Worm (Caenorhabditis elegans) whole organism, midembryonic: ENCODE results near the gene nhr-247.
"Not testable (repeated sequence)": the region's sequence is repeated elsewhere in the genome, so short reads cannot be mapped to it uniquely, and the experiment has no call there.

ENCODE experiments used
- T22C8.4 ChIP-seq: fragments of 200-800 bp; sonication (Bioruptor generic); IDR thresholded peaks from 2 replicates; pipeline ENCODE4 v1.3.6; 2022; ENCODE audit warnings: missing genetic modification characterization, missing compliant biosample characterization
- cog-1 ChIP-seq: sonication (generic microtip); optimal IDR thresholded peaks from 2 replicates; lab custom pipeline; 2016; ENCODE audit warnings: missing genetic modification characterization, missing compliant biosample characterization
- flt-1 ChIP-seq: fragments of 200-800 bp; sonication (Bioruptor generic); IDR thresholded peaks from 2 replicates; pipeline ENCODE4 v1.3.6; 2022; ENCODE audit warnings: missing genetic modification characterization, missing compliant biosample characterization
- klf-2 ChIP-seq: fragments of 200-800 bp; sonication (Bioruptor generic); conservative IDR thresholded peaks from 2 replicates; pipeline ENCODE4 v1.3.6; 2022; ENCODE audit warnings: missing genetic modification reagents, missing genetic modification characterization, missing compliant biosample characterization
- med-1 ChIP-seq: sonication (generic microtip); optimal IDR thresholded peaks from 2 replicates; lab custom pipeline; 2017; ENCODE audit warnings: missing genetic modification characterization, mild to moderate bottlenecking, missing compliant biosample characterization, antibody characterized with exemption, missing genetic modification reagents; ENCODE audit not compliant: insufficient read depth
- ref-1 ChIP-seq: fragments of 200-800 bp; sonication (Bioruptor generic); conservative IDR thresholded peaks from 2 replicates; pipeline ENCODE4 v1.3.6; 2022; ENCODE audit warnings: missing genetic modification reagents, missing genetic modification characterization, missing compliant biosample characterization
- tab-1 ChIP-seq: fragments of 200-800 bp; sonication (Bioruptor generic); IDR thresholded peaks from 2 replicates; pipeline ENCODE4 v1.3.6; 2022; ENCODE audit warnings: missing genetic modification characterization, missing compliant biosample characterization
- ztf-23 ChIP-seq: fragments of 200-800 bp; sonication (Bioruptor generic); IDR thresholded peaks from 2 replicates; pipeline ENCODE4 v1.3.6; 2022; ENCODE audit warnings: missing genetic modification reagents, missing genetic modification characterization, missing compliant biosample characterization
- ztf-29 ChIP-seq: fragments of 200-800 bp; sonication (Bioruptor generic); IDR thresholded peaks from 2 replicates; pipeline ENCODE4 v1.3.6; 2022; ENCODE audit warnings: missing genetic modification reagents, missing genetic modification characterization, missing compliant biosample characterization

nhr-247 gene

ce11 chrV:15347292-15347691 lies 24.5 kb downstream of the nhr-247 start, which contains the start of gene C29F3.3:
TSS of gene C29F3.3 (minus strand) at chrV:15347392.
- TF ChIP-seq klf-2 (GFP tag; lab: Robert Waterston, UW) (no peak), cog-1 (tag; lab: Kevin White, UChicago) (no peak), ztf-29 (GFP tag; lab: Robert Waterston, UW) (no peak), ztf-23 (no peak), T22C8.4 (GFP tag; lab: Robert Waterston, UW) (no peak), ref-1 (GFP tag; lab: Robert Waterston, UW) (no peak), flt-1 (GFP tag; lab: Robert Waterston, UW) (no peak), tab-1 (no peak), med-1 (no peak)

- no peak for TF ChIP-seq klf-2 (GFP tag; lab: Robert Waterston, UW)
- TF ChIP-seq ztf-23: no peak
- no peak for TF ChIP-seq ref-1 (GFP tag; lab: Robert Waterston, UW)
- no peak for TF ChIP-seq ztf-29 (GFP tag; lab: Robert Waterston, UW)
- no peak for TF ChIP-seq med-1
- no peak for TF ChIP-seq T22C8.4 (GFP tag; lab: Robert Waterston, UW)
- TF ChIP-seq flt-1 (GFP tag; lab: Robert Waterston, UW): no peak
- no peak for TF ChIP-seq tab-1
- TF ChIP-seq cog-1 (tag; lab: Kevin White, UChicago): no peak
Measured at ce11 chrV:15349044-15349443, 26.3 kb downstream of the nhr-247 start, which contains the start of gene clec-230. TSS of gene clec-230 (minus strand) at chrV:15349144.

ce11 chrV:15350615-15351014 lies 27.8 kb downstream of the nhr-247 start, which contains the start of gene clec-231:
TSS of gene clec-231 (minus strand) at chrV:15350715.
- TF ChIP-seq ztf-29 (GFP tag; lab: Robert Waterston, UW) (no peak), ref-1 (GFP tag; lab: Robert Waterston, UW) (no peak), T22C8.4 (GFP tag; lab: Robert Waterston, UW) (no peak), tab-1 (no peak), cog-1 (tag; lab: Kevin White, UChicago) (no peak), med-1 (no peak), ztf-23 (no peak), flt-1 (GFP tag; lab: Robert Waterston, UW) (no peak), klf-2 (GFP tag; lab: Robert Waterston, UW) (no peak)

ce11 chrV:15352376-15352775 lies 29.6 kb downstream of the nhr-247 start, which contains the start of gene srx-58:
TSS of gene srx-58 (plus strand) at chrV:15352676.
- TF ChIP-seq cog-1 (tag; lab: Kevin White, UChicago) (no peak), ref-1 (GFP tag; lab: Robert Waterston, UW) (no peak), klf-2 (GFP tag; lab: Robert Waterston, UW) (no peak), T22C8.4 (GFP tag; lab: Robert Waterston, UW) (no peak), flt-1 (GFP tag; lab: Robert Waterston, UW) (no peak), tab-1 (no peak), ztf-29 (GFP tag; lab: Robert Waterston, UW) (no peak), med-1 (no peak), ztf-23 (no peak)

- TF ChIP-seq tab-1: no peak
- TF ChIP-seq klf-2 (GFP tag; lab: Robert Waterston, UW): no peak
- no peak for TF ChIP-seq med-1
- TF ChIP-seq ref-1 (GFP tag; lab: Robert Waterston, UW): no peak
- no peak for TF ChIP-seq cog-1 (tag; lab: Kevin White, UChicago)
- no peak for TF ChIP-seq flt-1 (GFP tag; lab: Robert Waterston, UW)
Measured at ce11 chrV:15354648-15355047, 31.9 kb downstream of the nhr-247 start, which contains the start of gene C29F3.7. TSS of gene C29F3.7 (plus strand) at chrV:15354901.

ce11 chrV:15361412-15361811 lies 38.6 kb downstream of the nhr-247 start, which contains the start of gene ech-1.1:
TSS of gene ech-1.1 (minus strand) at chrV:15361512.
- TF ChIP-seq T22C8.4 (GFP tag; lab: Robert Waterston, UW); klf-2 (GFP tag; lab: Robert Waterston, UW); ztf-23: not testable (repeated sequence)

- TF ChIP-seq med-1 (no peak), cog-1 (tag; lab: Kevin White, UChicago) (no peak), flt-1 (GFP tag; lab: Robert Waterston, UW) (no peak), ztf-29 (GFP tag; lab: Robert Waterston, UW) (no peak), klf-2 (GFP tag; lab: Robert Waterston, UW) (no peak), ref-1 (GFP tag; lab: Robert Waterston, UW) (no peak), tab-1 (no peak), T22C8.4 (GFP tag; lab: Robert Waterston, UW) (no peak), ztf-23 (no peak)
Measured at ce11 chrV:15367770-15368169, 45.0 kb downstream of the nhr-247 start.

- no peak for TF ChIP-seq ref-1 (GFP tag; lab: Robert Waterston, UW)
- TF ChIP-seq ztf-29 (GFP tag; lab: Robert Waterston, UW): no peak
- TF ChIP-seq ztf-23: no peak
- no peak for TF ChIP-seq tab-1
Measured at ce11 chrV:15369707-15370106, 46.9 kb downstream of the nhr-247 start, which contains the start of gene nhr-269. TSS of gene nhr-269 (minus strand) at chrV:15369807.
